Fruit fly (Drosophila melanogaster): ENCODE data around the gene Trc8.

DNA sequence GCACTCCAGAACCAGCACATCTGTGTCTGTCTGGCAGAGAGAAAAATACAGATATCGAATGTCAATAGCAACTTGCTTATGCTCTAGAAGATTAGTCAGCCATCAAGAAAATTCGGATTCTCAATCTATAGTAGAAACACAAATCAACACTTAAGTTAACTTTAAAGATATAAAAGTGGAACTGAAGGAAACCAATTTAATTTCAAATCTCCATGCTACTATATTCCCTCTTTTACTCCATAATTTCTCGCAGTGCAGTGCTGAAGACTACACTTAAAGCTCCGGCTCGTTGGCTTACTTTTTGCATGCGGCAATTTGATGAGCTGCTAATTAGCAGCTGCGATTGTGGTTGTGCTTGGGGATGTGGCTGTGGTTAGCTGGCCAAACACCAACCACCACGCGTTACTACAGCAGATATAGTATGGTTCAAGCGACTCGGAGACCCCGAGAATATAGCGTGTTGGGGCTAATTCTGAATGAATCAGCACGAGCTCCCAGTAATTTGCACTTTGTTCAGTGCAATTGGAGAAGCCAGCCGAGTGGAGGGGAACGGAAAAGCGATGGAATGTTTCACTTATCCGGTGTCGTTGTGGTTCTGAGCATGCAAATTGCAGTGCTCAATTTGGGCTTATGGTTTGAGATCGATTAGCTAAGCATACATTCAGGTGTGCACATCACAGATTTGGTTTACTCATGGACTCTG lies 43.2 kb downstream of the Trc8 start:
- TF ChIP-seq CTCF (optimal IDR thresholded peaks at IDR 0.05) (no peak), CG8478 (optimal IDR thresholded peaks at IDR 0.05) (no peak)

Measured in S2 (cell line).